Fruit fly (Drosophila melanogaster) whole organism, embryonic: ENCODE measurements around the gene GILT3.

Experiments
- Ada2b ChIP-seq: fragments of 200-800 bp; sonication (Bioruptor generic); IDR thresholded peaks from 2 replicates; pipeline ENCODE4 v1.3.6; 2022; ENCODE audit warnings: missing biosample characterization, missing genetic modification characterization
- Atf3 ChIP-seq: fragments of 200-800 bp; sonication (Bioruptor generic); optimal IDR thresholded peaks from 3 replicates; lab custom pipeline; 2016; ENCODE audit warnings: missing biosample characterization, missing genetic modification characterization
- B-H1 ChIP-seq: fragments of 200-800 bp; sonication (Bioruptor generic); IDR thresholded peaks from 3 replicates; pipeline ENCODE4 v1.3.6; 2022; ENCODE audit warnings: missing biosample characterization, missing genetic modification characterization
- BtbVII ChIP-seq: fragments of 200-800 bp; sonication (Bioruptor generic); optimal IDR thresholded peaks from 3 replicates; lab custom pipeline; 2017; ENCODE audit warnings: missing biosample characterization, mild to moderate bottlenecking, missing genetic modification characterization
- CG10321 ChIP-seq: fragments of 200-800 bp; sonication (Bioruptor generic); IDR thresholded peaks from 2 replicates; pipeline ENCODE4 v1.3.6; 2022; ENCODE audit warnings: missing biosample characterization, missing genetic modification characterization
- CG12071 ChIP-seq: fragments of 200-800 bp; sonication (Bioruptor generic); optimal IDR thresholded peaks from 3 replicates; lab custom pipeline; 2018; ENCODE audit warnings: missing biosample characterization, mild to moderate bottlenecking, missing genetic modification characterization
- CG13123 ChIP-seq: fragments of 200-800 bp; sonication (Bioruptor generic); optimal IDR thresholded peaks from 2 replicates; lab custom pipeline; 2016; ENCODE audit warnings: missing biosample characterization, missing genetic modification characterization
- CG15479 ChIP-seq: fragments of 200-800 bp; sonication (Bioruptor generic); optimal IDR thresholded peaks from 3 replicates; lab custom pipeline; 2019; ENCODE audit warnings: missing biosample characterization, mild to moderate bottlenecking, missing genetic modification characterization, moderate library complexity
- CG17361 ChIP-seq: fragments of 200-800 bp; sonication (Bioruptor generic); IDR thresholded peaks from 3 replicates; pipeline ENCODE4 v1.3.6; 2022; ENCODE audit warnings: missing biosample characterization, missing genetic modification characterization
- CG1792 ChIP-seq: fragments of 200-800 bp; sonication (Bioruptor generic); optimal IDR thresholded peaks from 2 replicates; lab custom pipeline; 2016; ENCODE audit warnings: missing biosample characterization, missing genetic modification characterization
- CG31365 ChIP-seq: fragments of 200-800 bp; sonication (Bioruptor generic); optimal IDR thresholded peaks from 2 replicates; lab custom pipeline; 2018; ENCODE audit warnings: missing biosample characterization, mild to moderate bottlenecking, missing genetic modification characterization
- CG34376 ChIP-seq: fragments of 200-800 bp; sonication (Bioruptor generic); optimal IDR thresholded peaks from 2 replicates; lab custom pipeline; 2018; ENCODE audit warnings: missing biosample characterization, mild to moderate bottlenecking, missing genetic modification characterization
- CG3838 ChIP-seq: fragments of 200-800 bp; sonication (Bioruptor generic); optimal IDR thresholded peaks from 3 replicates; lab custom pipeline; 2016; ENCODE audit warnings: missing biosample characterization, missing genetic modification characterization
- CG4820 ChIP-seq: fragments of 200-800 bp; sonication (Bioruptor generic); optimal IDR thresholded peaks from 3 replicates; lab custom pipeline; 2016; ENCODE audit warnings: missing biosample characterization, missing genetic modification characterization
- CG6272 ChIP-seq: fragments of 200-800 bp; sonication (Bioruptor generic); IDR thresholded peaks from 2 replicates; pipeline ENCODE4 v1.3.6; 2022; ENCODE audit warnings: missing biosample characterization, missing genetic modification characterization
- CG6791 ChIP-seq: fragments of 200-800 bp; sonication (Bioruptor generic); IDR thresholded peaks from 3 replicates; pipeline ENCODE4 v1.3.6; 2022; ENCODE audit warnings: missing biosample characterization, missing genetic modification characterization; ENCODE audit not compliant: partially characterized antibody
- CG8281 ChIP-seq: fragments of 200-800 bp; sonication (Bioruptor generic); optimal IDR thresholded peaks from 2 replicates; lab custom pipeline; 2018; ENCODE audit warnings: missing biosample characterization, mild to moderate bottlenecking, missing genetic modification characterization, moderate library complexity
- CkIIα-i1 ChIP-seq: fragments of 200-800 bp; sonication (Bioruptor generic); IDR thresholded peaks from 2 replicates; pipeline ENCODE4 v1.3.6; 2022; ENCODE audit warnings: missing biosample characterization, missing genetic modification characterization
- CoRest ChIP-seq: fragments of 200-800 bp; sonication (Bioruptor generic); optimal IDR thresholded peaks from 3 replicates; lab custom pipeline; 2018; ENCODE audit warnings: missing biosample characterization, mild to moderate bottlenecking, missing genetic modification characterization, moderate library complexity
- D ChIP-seq, 2 experiments: fragments of 200-800 bp in 1 of 2; fragments of >200 bp in 1 of 2; sonication (Bioruptor generic) in 1 of 2; optimal IDR thresholded peaks; 2 replicates in 1 of 2; 3 replicates in 1 of 2; lab custom pipeline; 2017; ENCODE audit warnings: mild to moderate bottlenecking in 1 of 2, missing biosample characterization in 1 of 2, missing genetic modification characterization in 1 of 2, missing genetic modification reagents in 1 of 2
- Dp ChIP-seq: fragments of 200-800 bp; sonication (Bioruptor generic); optimal IDR thresholded peaks from 2 replicates; lab custom pipeline; 2018; ENCODE audit warnings: missing biosample characterization, mild to moderate bottlenecking, missing genetic modification characterization, moderate library complexity
- Eip74EF ChIP-seq, 2 experiments: fragments of 200-800 bp in 1 of 2; fragments of >200 bp in 1 of 2; sonication (Bioruptor generic) in 1 of 2; optimal IDR thresholded peaks; 2 replicates each; lab custom pipeline; 2017 to 2019; ENCODE audit warnings: missing biosample characterization in 2 of 2, missing genetic modification characterization in 2 of 2, mild to moderate bottlenecking in 1 of 2, moderate library complexity in 1 of 2
- HHEX ChIP-seq: fragments of 200-800 bp; sonication (Bioruptor generic); optimal IDR thresholded peaks from 3 replicates; lab custom pipeline; 2017; ENCODE audit warnings: missing biosample characterization, mild to moderate bottlenecking, missing genetic modification characterization, missing genetic modification reagents
- HLH3B ChIP-seq: fragments of 200-800 bp; sonication (Bioruptor generic); IDR thresholded peaks from 2 replicates; pipeline ENCODE4 v1.3.6; 2022; ENCODE audit warnings: missing biosample characterization, missing genetic modification characterization
- Hr51 ChIP-seq, 2 experiments: fragments of 200-800 bp; sonication (Bioruptor generic); optimal IDR thresholded peaks; 2 replicates in 1 of 2; 3 replicates in 1 of 2; lab custom pipeline; 2016 to 2018; ENCODE audit warnings: missing biosample characterization in 2 of 2, missing genetic modification characterization in 2 of 2, mild to moderate bottlenecking in 1 of 2, moderate library complexity in 1 of 2
- Mad ChIP-seq: fragments of 200-800 bp; sonication (Bioruptor generic); optimal IDR thresholded peaks from 2 replicates; lab custom pipeline; 2016; ENCODE audit warnings: missing biosample characterization, missing genetic modification characterization
- Nf-YB ChIP-seq: fragments of 200-800 bp; sonication (Bioruptor generic); optimal IDR thresholded peaks from 3 replicates; lab custom pipeline; 2019; ENCODE audit warnings: missing biosample characterization, mild to moderate bottlenecking, missing genetic modification characterization, moderate library complexity
- Nf-YC ChIP-seq: fragments of 200-800 bp; optimal IDR thresholded peaks from 3 replicates; lab custom pipeline; 2019; ENCODE audit warnings: missing biosample characterization, mild to moderate bottlenecking, missing genetic modification characterization, moderate library complexity
- Ptx1 ChIP-seq: fragments of 200-800 bp; sonication (Bioruptor generic); IDR thresholded peaks from 2 replicates; pipeline ENCODE4 v1.3.6; 2022; ENCODE audit warnings: missing biosample characterization, missing genetic modification characterization
- YL-1 ChIP-seq: fragments of 200-800 bp; sonication (Bioruptor generic); optimal IDR thresholded peaks from 3 replicates; lab custom pipeline; 2017; ENCODE audit warnings: missing biosample characterization, mild to moderate bottlenecking, missing genetic modification characterization
- caup ChIP-seq: fragments of 200-800 bp; sonication (Bioruptor generic); optimal IDR thresholded peaks from 3 replicates; lab custom pipeline; 2017; ENCODE audit warnings: missing biosample characterization, mild to moderate bottlenecking, missing genetic modification characterization, moderate library complexity; ENCODE audit not compliant: severe bottlenecking
- ci ChIP-seq: fragments of 200-800 bp; sonication (Bioruptor generic); IDR thresholded peaks from 3 replicates; pipeline ENCODE4 v1.3.6; 2022; ENCODE audit warnings: missing biosample characterization, missing genetic modification characterization
- crc ChIP-seq: fragments of 200-800 bp; sonication (Bioruptor generic); optimal IDR thresholded peaks from 2 replicates; lab custom pipeline; 2016; ENCODE audit warnings: missing biosample characterization, missing genetic modification characterization
- dimm ChIP-seq: fragments of 200-800 bp; sonication (Bioruptor generic); IDR thresholded peaks from 2 replicates; pipeline ENCODE4 v1.3.6; 2022; ENCODE audit warnings: missing biosample characterization, missing genetic modification characterization
- ewg ChIP-seq: fragments of 200-800 bp; sonication (Bioruptor generic); optimal IDR thresholded peaks from 3 replicates; lab custom pipeline; 2017; ENCODE audit warnings: mild to moderate bottlenecking, missing biosample characterization, missing genetic modification reagents, missing genetic modification characterization
- h ChIP-seq: fragments of >200 bp; optimal IDR thresholded peaks from 2 replicates; lab custom pipeline; 2017
- hth ChIP-seq: fragments of >200 bp; optimal IDR thresholded peaks from 2 replicates; lab custom pipeline; 2017; ENCODE audit warnings: inconsistent platforms
- lmd ChIP-seq: fragments of 200-800 bp; sonication (Bioruptor generic); IDR thresholded peaks from 2 replicates; pipeline ENCODE4 v1.3.6; 2022; ENCODE audit warnings: missing biosample characterization, missing genetic modification characterization
- lola ChIP-seq, 3 experiments: fragments of >200 bp in 2 of 3; fragments of 200-800 bp in 1 of 3; sonication (Bioruptor generic) in 1 of 3; optimal IDR thresholded peaks; 2 replicates each; lab custom pipeline; 2017 to 2019; ENCODE audit warnings: missing biosample characterization in 3 of 3, missing genetic modification characterization in 3 of 3, mild to moderate bottlenecking in 1 of 3, moderate library complexity in 1 of 3
- lov ChIP-seq, 2 experiments: fragments of 200-800 bp in 1 of 2; fragments of >200 bp in 1 of 2; sonication (Bioruptor generic) in 1 of 2; IDR thresholded peaks in 1 of 2; optimal IDR thresholded peaks in 1 of 2; 2 replicates in 1 of 2; 3 replicates in 1 of 2; pipeline versions ENCODE4 v1.3.6 to Lab custom; 2017 to 2022; ENCODE audit warnings: missing biosample characterization in 1 of 2, missing genetic modification characterization in 1 of 2
- luna ChIP-seq: fragments of 200-800 bp; sonication (Bioruptor generic); optimal IDR thresholded peaks from 2 replicates; lab custom pipeline; 2016; ENCODE audit warnings: missing biosample characterization, missing genetic modification characterization
- mld ChIP-seq: fragments of 200-800 bp; sonication (Bioruptor generic); IDR thresholded peaks from 3 replicates; pipeline ENCODE4 v1.3.6; 2022; ENCODE audit warnings: missing biosample characterization, missing genetic modification characterization; ENCODE audit not compliant: partially characterized antibody
- nau ChIP-seq: fragments of 200-800 bp; sonication (Bioruptor generic); optimal IDR thresholded peaks from 3 replicates; lab custom pipeline; 2017; ENCODE audit warnings: missing biosample characterization, mild to moderate bottlenecking, missing genetic modification characterization, missing genetic modification reagents
- nom ChIP-seq: fragments of 200-800 bp; sonication (Bioruptor generic); optimal IDR thresholded peaks from 2 replicates; lab custom pipeline; 2017; ENCODE audit warnings: missing biosample characterization, missing genetic modification characterization, mild to moderate bottlenecking, moderate library complexity, missing genetic modification reagents
- oc ChIP-seq: fragments of 200-800 bp; sonication (Bioruptor generic); optimal IDR thresholded peaks from 2 replicates; lab custom pipeline; 2018; ENCODE audit warnings: missing biosample characterization, mild to moderate bottlenecking, missing genetic modification characterization, moderate library complexity
- schlank ChIP-seq: fragments of 200-800 bp; sonication (Bioruptor generic); optimal IDR thresholded peaks from 2 replicates; lab custom pipeline; 2018; ENCODE audit warnings: missing biosample characterization, mild to moderate bottlenecking, missing genetic modification characterization
- so ChIP-seq: fragments of 200-800 bp; sonication (Bioruptor generic); IDR thresholded peaks from 3 replicates; pipeline ENCODE4 v1.3.6; 2022; ENCODE audit warnings: missing biosample characterization, missing genetic modification characterization
- tup ChIP-seq: fragments of 200-800 bp; sonication (Bioruptor generic); optimal IDR thresholded peaks from 2 replicates; lab custom pipeline; 2016; ENCODE audit warnings: missing biosample characterization, mild to moderate bottlenecking, missing genetic modification characterization, moderate library complexity

Gene GILT3

dm6 chr3R:23652525-23653108, 24.5 kb upstream of the GILT3 start (continued):
- TF ChIP-seq luna (GFP tag; lab: Kevin White, UChicago) (no peak), Hr51 (GFP tag; optimal IDR thresholded peaks at IDR 0.05; lab: Kevin White, UChicago) (peak; percentile 15 to 56), CG1792 (GFP tag; lab: Kevin White, UChicago) (peak; percentile 14), CG34376 (GFP tag; lab: Kevin White, UChicago) (peak; percentile 30), Mad (no peak), Nf-YC (tag; lab: Kevin White, UChicago) (peak; percentile 34), CG3838 (GFP tag; lab: Kevin White, UChicago) (peak; percentile 22), crc (GFP tag; lab: Kevin White, UChicago) (peak; percentile 59), ci (GFP tag; lab: Robert Waterston, UW) (0 out of 3 replicates have a peak, but pooled peaks have one; percentile 36), CG6791 (no peak), dimm (GFP tag; lab: Robert Waterston, UW) (no peak), BtbVII (peak; percentile 85), CG31365 (tag; lab: Kevin White, UChicago) (peak; percentile 16), CG6272 (GFP tag; lab: Robert Waterston, UW) (no peak), D (optimal IDR thresholded peaks at IDR 0.05; lab: Kevin White, UChicago) (no peak), D (GFP tag; optimal IDR thresholded peaks at IDR 0.05; lab: Kevin White, UChicago) (no peak), Nf-YB (peak; percentile 27), CoRest (peak; percentile 76), caup (peak; percentile 93), CG4820 (GFP tag; lab: Kevin White, UChicago) (no peak), tup (GFP tag; lab: Kevin White, UChicago) (peak; percentile 43), mld (GFP tag; lab: Robert Waterston, UW) (no peak), Ada2b (GFP tag; lab: Robert Waterston, UW) (peak; percentile 3; the same call in 1 of the 2 replicates), h (lab: Kevin White, UChicago) (no peak), CG13123 (GFP tag; lab: Kevin White, UChicago) (peak; percentile 26), so (GFP tag; lab: Robert Waterston, UW) (peak; percentile 62; the same call in 2 of the 3 replicates), nom (GFP tag; lab: Kevin White, UChicago) (no peak), Ptx1 (GFP tag; lab: Robert Waterston, UW) (no peak), YL-1 (GFP tag; lab: Kevin White, UChicago) (peak; percentile 48), CG17361 (GFP tag; lab: Robert Waterston, UW) (peak; percentile 28; the same call in 1 of the 3 replicates), Atf3 (GFP tag; lab: Kevin White, UChicago) (no peak), Dp (GFP tag; lab: Kevin White, UChicago) (no peak), CG15479 (GFP tag; lab: Kevin White, UChicago) (no peak), ewg (GFP tag; lab: Kevin White, UChicago) (no peak), lov (optimal IDR thresholded peaks at IDR 0.05; lab: Kevin White, UChicago) (no peak), lov (GFP tag; IDR thresholded peaks at IDR 0.05; lab: Robert Waterston, UW) (no peak), schlank (peak; percentile 83), hth (lab: Kevin White, UChicago) (no peak), CG10321 (GFP tag; lab: Robert Waterston, UW) (peak; percentile 70), lmd (GFP tag; lab: Robert Waterston, UW) (peak; percentile 34; the same call in 1 of the 2 replicates), CG12071 (GFP tag; lab: Kevin White, UChicago) (peak; percentile 83), HLH3B (GFP tag; lab: Robert Waterston, UW) (no peak; the same call in 1 of the 2 replicates), nau (GFP tag; lab: Kevin White, UChicago) (peak; percentile 81), B-H1 (GFP tag; lab: Robert Waterston, UW) (peak; percentile 20; the same call in 1 of the 3 replicates), CkIIα-i1 (no peak; the same call in 1 of the 2 replicates), oc (tag; lab: Kevin White, UChicago) (no peak), CG8281 (tag; lab: Kevin White, UChicago) (peak; percentile 54), Eip74EF (GFP tag; optimal IDR thresholded peaks at IDR 0.05; lab: Kevin White, UChicago) (peak in 1 of 2 experiments; percentile 7), lola (GFP tag; optimal IDR thresholded peaks at IDR 0.05; lab: Kevin White, UChicago) (no peak), HHEX (GFP tag; lab: Kevin White, UChicago) (peak; percentile 83)
